Worm (Caenorhabditis elegans) whole organism, mixed stage, embryonic: ENCODE data around the gene col-80.

Experiments used
- ceh-43 ChIP-seq: fragments of 200-800 bp; sonication (Bioruptor generic); optimal IDR thresholded peaks from 2 replicates; lab custom pipeline; 2018; ENCODE audit warnings: mild to moderate bottlenecking, missing genetic modification characterization, moderate library complexity, missing compliant biosample characterization
- ces-1 ChIP-seq: fragments of 150-350 bp; optimal IDR thresholded peaks from 2 replicates; lab custom pipeline; 2014; ENCODE audit warnings: missing biosample characterization, missing genetic modification reagents, missing genetic modification characterization
- elt-1 ChIP-seq: sonication (generic microtip); optimal IDR thresholded peaks from 2 replicates; lab custom pipeline; 2017; ENCODE audit warnings: missing genetic modification characterization, mild to moderate bottlenecking, missing compliant biosample characterization, antibody characterized with exemption, moderate library complexity, borderline replicate concordance; ENCODE audit not compliant: insufficient read depth
- lin-13 ChIP-seq: fragments of 150-350 bp; optimal IDR thresholded peaks from 2 replicates; lab custom pipeline; 2014; ENCODE audit warnings: missing biosample characterization, missing genetic modification characterization
- lin-32 ChIP-seq: fragments of 200-800 bp; sonication (Bioruptor generic); optimal IDR thresholded peaks from 2 replicates; lab custom pipeline; 2018; ENCODE audit warnings: mild to moderate bottlenecking, missing genetic modification characterization, missing compliant biosample characterization
- nhr-12 ChIP-seq: fragments of 150-350 bp; optimal IDR thresholded peaks from 2 replicates; lab custom pipeline; 2014; ENCODE audit warnings: missing biosample characterization, missing genetic modification characterization
- nhr-76 ChIP-seq: sonication (generic microtip); optimal IDR thresholded peaks from 2 replicates; lab custom pipeline; 2017; ENCODE audit warnings: missing biosample characterization, missing genetic modification characterization
- pha-4 ChIP-seq: fragments of 150-350 bp; optimal IDR thresholded peaks from 2 replicates; lab custom pipeline; 2018; ENCODE audit warnings: missing biosample characterization, missing genetic modification reagents, missing genetic modification characterization
- snpc-4 ChIP-seq: fragments of 150-350 bp; optimal IDR thresholded peaks from 2 replicates; lab custom pipeline; 2014; ENCODE audit warnings: missing biosample characterization, missing genetic modification characterization
- unc-39 ChIP-seq: fragments of 150-350 bp; optimal IDR thresholded peaks from 2 replicates; lab custom pipeline; 2014; ENCODE audit warnings: missing biosample characterization, missing genetic modification characterization
- unc-62 ChIP-seq: fragments of 150-350 bp; optimal IDR thresholded peaks from 2 replicates; lab custom pipeline; 2014; ENCODE audit warnings: missing biosample characterization, missing genetic modification reagents, missing genetic modification characterization
- ztf-11 ChIP-seq: fragments of 150-350 bp; optimal IDR thresholded peaks from 2 replicates; lab custom pipeline; 2014; ENCODE audit warnings: missing biosample characterization, missing genetic modification characterization

DNA sequence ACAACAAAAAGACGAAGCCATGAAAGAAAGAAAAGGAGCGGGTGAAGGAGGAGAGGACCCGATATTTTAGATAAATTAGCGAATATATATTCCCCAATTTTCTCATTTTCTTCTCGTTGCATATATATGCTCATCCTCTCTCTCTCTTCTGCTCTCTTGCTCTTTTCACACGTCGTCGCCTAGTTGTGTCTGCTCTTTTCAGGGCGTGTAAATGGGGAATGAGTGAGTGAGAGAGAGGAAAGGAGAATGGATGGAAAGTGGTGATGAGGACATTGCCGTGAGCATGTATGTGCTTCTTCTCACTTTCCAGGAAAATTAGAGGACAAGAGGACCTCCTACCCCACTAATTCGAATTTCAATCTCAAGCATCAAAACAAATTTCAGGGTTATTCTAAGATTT, 48.5 kb downstream of the col-80 start:
- TF ChIP-seq nhr-76 (tag; lab: Kevin White, UChicago) (no peak), nhr-12 (tag; lab: Kevin White, UChicago) (no peak), ces-1 (peak; percentile 61), elt-1 (no peak), pha-4 (tag; lab: Kevin White, UChicago) (no peak), snpc-4 (no peak), unc-62 (GFP tag; lab: Kevin White, UChicago) (no peak), unc-39 (tag; lab: Kevin White, UChicago) (no peak), ceh-43 (GFP tag; lab: Kevin White, UChicago) (no peak), lin-32 (GFP tag; lab: Kevin White, UChicago) (no peak), ztf-11 (no peak), lin-13 (tag; lab: Kevin White, UChicago) (no peak)
